Worm (Caenorhabditis elegans) whole organism, L3 larva: ENCODE data around the gene srv-15.

Experiments
- ZK546.5 ChIP-seq: sonication (generic microtip); optimal IDR thresholded peaks from 2 replicates; lab custom pipeline; 2017; ENCODE audit warnings: missing biosample characterization, missing genetic modification characterization
- aly-2 ChIP-seq: fragments of 150-350 bp; optimal IDR thresholded peaks from 2 replicates; lab custom pipeline; 2014; ENCODE audit warnings: missing biosample characterization, missing genetic modification characterization
- ama-1 ChIP-seq: fragments of 150-350 bp; optimal IDR thresholded peaks from 2 replicates; lab custom pipeline; 2018
- ceh-16 ChIP-seq: sonication (generic microtip); optimal IDR thresholded peaks from 2 replicates; lab custom pipeline; 2017; ENCODE audit warnings: missing biosample characterization, missing genetic modification characterization
- ceh-28 ChIP-seq: fragments of 150-350 bp; optimal IDR thresholded peaks from 2 replicates; lab custom pipeline; 2014; ENCODE audit warnings: missing biosample characterization, missing genetic modification reagents, missing genetic modification characterization
- ceh-9 ChIP-seq: sonication (generic microtip); optimal IDR thresholded peaks from 2 replicates; lab custom pipeline; 2018; ENCODE audit warnings: missing biosample characterization, missing genetic modification characterization
- daf-12 ChIP-seq: fragments of 150-350 bp; optimal IDR thresholded peaks from 2 replicates; lab custom pipeline; 2014; ENCODE audit warnings: missing biosample characterization, missing genetic modification reagents, missing genetic modification characterization
- egl-27 ChIP-seq: sonication (generic microtip); optimal IDR thresholded peaks from 4 replicates; lab custom pipeline; 2017; ENCODE audit warnings: missing biosample characterization, missing genetic modification reagents, missing genetic modification characterization
- egl-5 ChIP-seq: fragments of 150-350 bp; optimal IDR thresholded peaks from 2 replicates; lab custom pipeline; 2017; ENCODE audit warnings: missing biosample characterization, missing genetic modification reagents, missing genetic modification characterization, inconsistent platforms
- elt-2 ChIP-seq: sonication (generic microtip); optimal IDR thresholded peaks from 2 replicates; lab custom pipeline; 2016; ENCODE audit warnings: missing genetic modification reagents, mild to moderate bottlenecking, missing genetic modification characterization, missing compliant biosample characterization
- elt-3 ChIP-seq, 3 experiments: fragments of 150-350 bp in 1 of 3; sonication (generic microtip) in 2 of 3; optimal IDR thresholded peaks; 2 replicates in 2 of 3; 4 replicates in 1 of 3; lab custom pipeline; 2014 to 2017; ENCODE audit warnings: missing biosample characterization in 3 of 3, missing genetic modification characterization in 3 of 3
- eor-1 ChIP-seq, 2 experiments: fragments of 150-350 bp; optimal IDR thresholded peaks; 2 replicates each; lab custom pipeline; 2014 to 2018; ENCODE audit warnings: missing biosample characterization in 2 of 2, missing genetic modification characterization in 2 of 2
- fkh-2 ChIP-seq: fragments of 150-350 bp; optimal IDR thresholded peaks from 2 replicates; lab custom pipeline; 2014; ENCODE audit warnings: missing biosample characterization, missing genetic modification reagents, missing genetic modification characterization
- fos-1 ChIP-seq: fragments of 150-350 bp; optimal IDR thresholded peaks from 2 replicates; lab custom pipeline; 2014; ENCODE audit warnings: missing biosample characterization, missing genetic modification characterization
- lin-39 ChIP-seq: fragments of 150-350 bp; optimal IDR thresholded peaks from 2 replicates; lab custom pipeline; 2018; ENCODE audit warnings: missing biosample characterization, missing genetic modification reagents, missing genetic modification characterization
- lsy-12 ChIP-seq: sonication (generic microtip); optimal IDR thresholded peaks from 2 replicates; lab custom pipeline; 2016; ENCODE audit warnings: mild to moderate bottlenecking, missing genetic modification characterization, missing compliant biosample characterization
- mdl-1 ChIP-seq: fragments of 150-350 bp; optimal IDR thresholded peaks from 2 replicates; lab custom pipeline; 2014; ENCODE audit warnings: missing biosample characterization, missing genetic modification characterization
- nfya-1 ChIP-seq: sonication (generic microtip); optimal IDR thresholded peaks from 2 replicates; lab custom pipeline; 2017; ENCODE audit warnings: missing genetic modification characterization, mild to moderate bottlenecking, missing compliant biosample characterization, antibody characterized with exemption, moderate library complexity; ENCODE audit not compliant: insufficient read depth
- nhr-23 ChIP-seq: fragments of 150-350 bp; optimal IDR thresholded peaks from 2 replicates; lab custom pipeline; 2014; ENCODE audit warnings: missing biosample characterization, missing genetic modification reagents, missing genetic modification characterization
- nhr-237 ChIP-seq: fragments of 150-350 bp; optimal IDR thresholded peaks from 2 replicates; lab custom pipeline; 2014; ENCODE audit warnings: missing biosample characterization, missing genetic modification characterization
- nhr-25 ChIP-seq: sonication (generic microtip); optimal IDR thresholded peaks from 2 replicates; lab custom pipeline; 2017; ENCODE audit warnings: missing biosample characterization, missing genetic modification characterization
- nhr-43 ChIP-seq: sonication (generic microtip); optimal IDR thresholded peaks from 2 replicates; lab custom pipeline; 2016; ENCODE audit warnings: mild to moderate bottlenecking, missing genetic modification characterization, missing compliant biosample characterization; ENCODE audit not compliant: poor library complexity, severe bottlenecking
- nhr-76 ChIP-seq: fragments of 150-350 bp; sonication (generic microtip); optimal IDR thresholded peaks from 5 replicates; lab custom pipeline; 2014; ENCODE audit warnings: missing biosample characterization, missing genetic modification characterization
- nhr-77 ChIP-seq: fragments of 150-350 bp; optimal IDR thresholded peaks from 2 replicates; lab custom pipeline; 2014; ENCODE audit warnings: missing biosample characterization, missing genetic modification characterization
- pha-4 ChIP-seq: fragments of 150-350 bp; optimal IDR thresholded peaks from 2 replicates; lab custom pipeline; 2014; ENCODE audit warnings: missing biosample characterization, missing genetic modification reagents, missing genetic modification characterization
- skn-1 ChIP-seq: fragments of 150-350 bp; optimal IDR thresholded peaks from 2 replicates; lab custom pipeline; 2014; ENCODE audit warnings: missing biosample characterization, missing genetic modification characterization
- snpc-4 ChIP-seq: fragments of 150-350 bp; optimal IDR thresholded peaks from 2 replicates; lab custom pipeline; 2014; ENCODE audit warnings: missing biosample characterization, missing genetic modification characterization
- unc-39 ChIP-seq: sonication (generic microtip); optimal IDR thresholded peaks from 4 replicates; lab custom pipeline; 2017; ENCODE audit warnings: missing biosample characterization, missing genetic modification characterization
- unc-62 ChIP-seq: fragments of 150-350 bp; sonication (generic microtip); optimal IDR thresholded peaks from 4 replicates; lab custom pipeline; 2014; ENCODE audit warnings: missing biosample characterization, missing genetic modification reagents, missing genetic modification characterization
- ztf-4 ChIP-seq: fragments of 150-350 bp; optimal IDR thresholded peaks from 2 replicates; lab custom pipeline; 2014; ENCODE audit warnings: missing biosample characterization, missing genetic modification characterization

The srv-15 gene

DNA sequence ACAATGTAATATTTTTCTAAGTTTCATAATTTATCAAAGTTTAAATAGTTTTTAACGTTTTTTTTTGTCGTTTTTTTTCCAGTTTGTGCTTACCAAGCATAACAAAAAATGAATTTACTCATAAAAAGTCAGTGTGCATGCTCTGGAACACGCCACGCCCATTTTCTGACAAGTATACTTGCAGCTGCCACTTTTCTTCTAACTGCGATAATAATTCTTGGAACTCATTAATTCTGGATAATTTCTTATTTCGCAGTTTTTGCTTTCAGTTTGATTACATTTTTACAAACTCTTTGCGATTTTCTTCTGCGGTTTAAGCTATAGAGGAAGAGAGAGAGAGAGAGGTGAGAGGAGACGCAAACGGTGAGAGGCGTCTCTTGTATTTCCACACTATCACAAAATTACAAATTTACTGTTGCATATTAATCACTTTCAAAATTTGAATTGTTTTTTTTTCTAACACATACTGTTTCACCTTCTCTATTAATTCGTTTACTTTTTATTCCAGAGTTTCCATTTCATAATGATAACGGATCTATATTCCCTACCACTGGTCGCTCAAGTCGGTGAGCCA is at the start of gene srv-15:
TSS of gene srv-15 (plus strand) at position 524 of the 574 bp plus-strand sequence.
- TF ChIP-seq ZK546.5 (tag; lab: Kevin White, UChicago) = no peak
- TF ChIP-seq nhr-237 = no peak

DNA sequence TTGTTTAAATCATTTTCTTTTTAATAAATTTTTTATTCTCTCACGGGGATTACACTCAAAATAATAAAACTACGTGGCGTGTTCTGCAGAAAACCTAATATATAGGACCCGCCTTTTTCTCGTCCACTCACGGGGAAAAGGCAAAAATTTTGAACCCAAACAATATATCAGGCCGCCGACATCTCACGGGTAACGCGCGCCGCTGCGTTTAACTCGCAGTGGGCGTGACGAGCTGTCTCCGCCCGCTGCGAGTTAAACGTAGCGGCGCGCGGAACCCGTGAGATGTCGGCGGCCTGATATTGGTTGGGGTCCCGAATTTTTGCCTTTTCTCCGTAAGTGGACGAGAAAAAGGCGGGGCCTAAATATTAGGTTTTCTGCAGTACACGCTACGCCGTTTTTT is 44.9 kb upstream of the srv-15 start:
- TF ChIP-seq daf-12 (no peak), aly-2 (tag; lab: Kevin White, UChicago) (no peak), elt-2 (tag; lab: Kevin White, UChicago) (no peak), fos-1 (tag; lab: Kevin White, UChicago) (no peak), nhr-25 (no peak), pha-4 (tag; lab: Kevin White, UChicago) (no peak), nhr-43 (tag; lab: Kevin White, UChicago) (no peak)

DNA sequence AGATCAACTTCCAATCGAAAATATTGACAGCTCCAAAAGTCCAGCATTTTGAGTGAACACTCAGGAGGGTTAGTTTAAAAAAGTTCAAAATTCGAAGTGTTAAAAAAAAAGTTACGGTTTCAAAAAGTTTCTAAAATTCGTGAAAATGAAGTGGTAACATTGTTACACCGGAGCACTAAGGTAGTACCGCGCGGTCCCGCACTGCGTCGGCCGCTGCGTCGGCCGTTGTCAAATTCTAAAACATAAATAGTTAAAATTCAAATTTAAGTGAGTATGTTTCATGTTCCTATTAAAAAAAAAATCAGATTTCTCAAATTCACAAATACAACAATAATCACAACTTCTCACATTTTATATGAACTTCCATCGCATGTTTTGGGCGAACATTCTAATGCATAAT is 38.1 kb upstream of the srv-15 start:
- TF ChIP-seq ceh-28 (tag; lab: Kevin White, UChicago) (no peak), unc-62 (no peak), daf-12 (no peak), lin-39 (tag; lab: Kevin White, UChicago) (no peak), aly-2 (tag; lab: Kevin White, UChicago) (no peak), ztf-4 (tag; lab: Kevin White, UChicago) (no peak), fos-1 (tag; lab: Kevin White, UChicago) (no peak), eor-1 (tag; optimal IDR thresholded peaks at IDR 0.05; lab: Kevin White, UChicago) (no peak), nhr-77 (tag; lab: Kevin White, UChicago) (no peak), ama-1 (lab: Kevin White, UChicago) (no peak), nhr-43 (tag; lab: Kevin White, UChicago) (no peak)

DNA sequence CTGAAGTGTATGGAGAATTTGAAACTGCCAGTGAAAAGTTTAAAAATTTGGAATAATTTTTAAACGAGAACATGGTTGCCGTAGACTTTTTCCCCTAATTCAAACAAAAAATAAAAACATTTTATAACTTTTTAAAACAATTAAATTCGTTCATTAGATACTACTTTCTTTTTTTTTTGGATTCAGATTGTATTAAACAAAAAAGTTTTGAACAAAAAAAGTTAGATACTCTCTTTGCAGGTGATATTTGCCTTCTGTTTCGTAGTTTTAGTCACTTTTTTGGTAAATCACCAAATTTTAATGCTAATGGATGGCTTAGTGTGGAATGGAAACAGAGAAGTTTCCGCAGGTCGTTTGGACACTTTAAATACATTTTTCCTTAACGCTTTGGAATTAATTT is 36.0 kb upstream of the srv-15 start, which contains the start of gene Y105C5B.1:
TSS of gene Y105C5B.1 (plus strand) at position 301 of the 400 bp plus-strand sequence.
- TF ChIP-seq fos-1 (tag; lab: Kevin White, UChicago) (no peak), snpc-4 (tag; lab: Kevin White, UChicago) (no peak), aly-2 (tag; lab: Kevin White, UChicago) (no peak), pha-4 (tag; lab: Kevin White, UChicago) (no peak)
- TF ChIP-seq, all 47 proteins: peak for 0

DNA sequence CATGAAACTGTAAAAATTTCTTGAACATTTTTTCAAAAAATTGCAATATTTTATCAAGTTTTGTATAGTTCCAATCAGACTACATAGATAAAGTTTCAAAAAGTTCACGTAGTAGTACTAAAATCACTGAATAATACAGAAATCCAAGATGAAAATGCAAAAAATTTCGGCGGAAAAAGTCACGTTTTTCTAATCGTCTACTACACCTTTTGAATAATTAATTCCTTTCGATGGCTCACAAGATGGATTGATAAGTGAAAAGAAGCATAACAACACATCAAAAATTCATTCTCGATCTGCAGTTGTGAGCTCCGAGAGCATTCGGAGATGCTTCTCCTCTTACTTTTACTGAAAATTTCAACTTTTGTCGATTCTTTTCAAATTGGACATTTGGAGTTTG is 33.7 kb upstream of the srv-15 start, which contains the start of gene gcy-25:
TSS of gene gcy-25 (plus strand) at position 301 of the 400 bp plus-strand sequence.
- no peak for TF ChIP-seq fkh-2
- TF ChIP-seq nhr-76 (tag; lab: Kevin White, UChicago) = no peak
- no peak for TF ChIP-seq nfya-1 (tag; lab: Kevin White, UChicago)
- no peak for TF ChIP-seq mdl-1 (tag; lab: Kevin White, UChicago)
- TF ChIP-seq lsy-12 = no peak
- no peak for TF ChIP-seq fos-1 (tag; lab: Kevin White, UChicago)
- no peak for TF ChIP-seq ceh-9 (tag; lab: Kevin White, UChicago)
- no peak for TF ChIP-seq egl-5 (tag; lab: Kevin White, UChicago)
- no peak for TF ChIP-seq nhr-23 (tag; lab: Kevin White, UChicago)
- TF ChIP-seq unc-39 (tag; lab: Kevin White, UChicago) = no peak
- no peak for TF ChIP-seq ceh-16
- no peak for TF ChIP-seq skn-1 (tag; lab: Kevin White, UChicago)
- TF ChIP-seq daf-12 = no peak

DNA sequence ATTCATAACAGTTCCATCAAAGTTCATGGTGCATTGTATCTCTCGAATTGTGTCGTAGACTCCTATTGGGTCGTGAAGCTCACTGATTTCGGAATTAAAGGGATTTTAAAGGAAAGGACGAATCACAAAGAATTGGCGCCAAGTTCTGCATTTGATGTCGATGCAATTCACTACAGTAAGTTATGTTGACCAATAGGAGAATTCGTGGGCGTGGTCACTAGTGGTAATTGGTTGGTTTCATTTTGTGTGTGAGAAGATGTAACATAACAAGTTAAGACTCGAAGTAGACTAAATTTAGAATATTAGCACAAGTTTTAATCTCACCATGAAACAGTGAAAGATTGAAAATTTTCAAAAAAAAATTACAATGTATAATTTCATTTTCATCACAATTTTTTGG is 28.1 kb upstream of the srv-15 start:
- TF ChIP-seq elt-3 (tag; optimal IDR thresholded peaks at IDR 0.05; lab: Kevin White, UChicago) = no peak
- TF ChIP-seq nfya-1 (tag; lab: Kevin White, UChicago) = peak; percentile 70

DNA sequence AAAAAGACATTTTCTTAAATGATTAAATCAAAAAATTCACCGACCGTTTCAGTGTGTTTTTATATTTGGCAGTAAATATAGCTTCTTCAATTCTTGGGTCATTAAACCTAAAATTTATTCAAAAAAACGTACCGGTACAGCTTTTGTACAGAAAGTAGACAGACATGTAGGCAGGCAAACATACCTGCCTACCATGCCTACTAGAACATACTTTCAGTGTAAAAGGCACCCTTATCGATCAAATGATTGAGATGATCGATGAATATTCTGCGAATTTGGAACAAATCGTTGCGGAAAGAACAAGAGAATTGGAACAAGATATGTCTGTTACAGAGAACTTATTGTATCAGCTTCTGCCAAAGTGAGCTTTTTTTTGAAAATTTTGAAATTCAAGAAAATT is 26.3 kb upstream of the srv-15 start:
- TF ChIP-seq egl-27 (tag; lab: Kevin White, UChicago) (no peak), unc-62 (no peak), skn-1 (tag; lab: Kevin White, UChicago) (no peak), ztf-4 (tag; lab: Kevin White, UChicago) (no peak)
- TF ChIP-seq, all 47 proteins: peak for 0
